Fruit fly (Drosophila melanogaster): ENCODE results near the gene Gr64b.

Gene Gr64b

DNA sequence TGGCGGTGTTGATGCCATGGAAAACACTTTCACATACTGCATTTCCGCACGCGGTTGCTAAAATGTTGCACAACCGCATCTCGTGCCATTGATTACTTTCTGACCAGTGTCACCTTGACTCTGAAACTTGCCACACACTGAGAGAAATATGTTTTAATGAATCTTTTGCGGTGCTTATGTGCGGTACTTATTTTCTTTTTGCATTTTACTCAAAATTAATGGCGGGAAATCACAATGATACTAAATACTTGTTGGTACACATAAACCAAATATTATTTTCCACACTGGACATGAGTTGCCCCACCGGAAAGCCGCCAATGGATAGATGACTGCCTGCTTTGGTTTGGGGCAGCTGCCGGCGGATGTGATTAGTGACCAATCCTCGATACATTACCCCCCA lies 28.4 kb downstream of the Gr64b start:
- peak; percentile 24; the same call in 1 of the 3 replicates for TF ChIP-seq CG4496 (GFP tag; IDR thresholded peaks at IDR 0.05)
- TF ChIP-seq Ets98B (GFP tag; IDR thresholded peaks at IDR 0.05): peak; percentile 35
- TF ChIP-seq CG9948 (tag; optimal IDR thresholded peaks at IDR 0.05): no peak
- TF ChIP-seq fd96Ca (GFP tag; IDR thresholded peaks at IDR 0.05): peak; percentile 52; the same call in 1 of the 3 replicates

DNA sequence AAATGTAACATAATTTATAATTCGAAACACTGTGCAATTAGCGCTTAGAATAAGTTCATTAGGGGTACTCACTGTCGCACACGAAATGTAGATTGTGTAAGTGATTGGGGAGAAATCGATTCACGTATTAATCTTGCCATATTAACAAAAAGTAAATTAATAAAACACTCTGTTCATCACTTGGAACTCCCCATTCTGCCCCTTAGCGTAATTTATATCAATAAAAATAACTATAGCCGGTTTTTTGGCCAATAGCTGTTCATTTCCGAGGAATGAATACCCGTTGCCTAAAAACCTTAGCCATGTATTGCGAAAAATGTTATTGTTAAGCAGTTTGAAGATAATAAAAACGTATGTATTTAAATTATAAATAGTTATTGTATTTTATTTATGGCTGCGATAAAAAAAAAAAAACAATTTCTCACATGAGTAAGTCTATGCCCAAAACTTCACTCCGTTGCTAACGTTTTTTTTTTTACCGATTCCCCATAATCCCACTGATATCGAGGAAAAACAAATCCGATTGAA lies 31.0 kb downstream of the Gr64b start, which contains the start of gene Ugt305A1:
Gene Ugt305A1, plus strand, starts transcription at position 478 of the 528 bp plus-strand sequence.
- TF ChIP-seq CG8159 (tag; optimal IDR thresholded peaks at IDR 0.05) (no peak), CG14655 (GFP tag; optimal IDR thresholded peaks at IDR 0.05) (no peak), CG34367 (tag; optimal IDR thresholded peaks at IDR 0.05) (no peak), CG8301 (tag; optimal IDR thresholded peaks at IDR 0.05) (no peak), fd96Ca (GFP tag; IDR thresholded peaks at IDR 0.05) (no peak), Snoo (tag; optimal IDR thresholded peaks at IDR 0.05) (no peak), CG10348 (GFP tag; IDR thresholded peaks at IDR 0.05) (no peak), CG17806 (tag; optimal IDR thresholded peaks at IDR 0.05) (no peak), CG15710 (tag; optimal IDR thresholded peaks at IDR 0.05) (no peak), Pif1A (GFP tag; optimal IDR thresholded peaks at IDR 0.05) (no peak), Pif1B (GFP tag; optimal IDR thresholded peaks at IDR 0.05) (no peak)

DNA sequence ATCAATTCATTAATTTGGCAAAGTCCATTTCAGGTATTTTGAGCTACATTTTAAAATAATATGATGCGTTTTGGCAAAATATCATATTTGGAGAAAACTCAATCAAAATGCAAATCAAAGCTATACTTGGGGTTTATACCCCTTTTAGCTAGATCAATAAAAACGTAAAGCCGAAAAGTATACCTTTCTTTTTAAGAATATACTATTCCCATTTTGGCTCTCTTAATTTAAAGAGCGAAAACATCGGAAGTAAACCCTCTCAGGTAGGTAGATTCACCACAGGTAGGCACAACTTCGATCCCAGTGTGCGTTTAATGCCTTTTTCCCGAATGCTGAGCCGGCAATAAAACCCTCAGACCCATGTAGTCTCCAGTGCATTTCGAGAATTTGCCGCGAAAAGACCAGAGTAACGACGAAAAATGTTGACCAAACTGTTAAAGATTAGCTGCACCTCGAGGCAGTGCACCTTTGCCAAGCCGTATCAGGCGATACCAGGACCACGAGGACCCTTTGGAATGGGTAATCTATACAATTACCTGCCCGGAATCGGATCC lies 33.6 kb downstream of the Gr64b start, which contains the start of gene dib:
Gene dib, plus strand, starts transcription at position 372 of the 554 bp plus-strand sequence.
- no peak for TF ChIP-seq gl (tag; optimal IDR thresholded peaks at IDR 0.05)
- TF ChIP-seq CG15710 (tag; optimal IDR thresholded peaks at IDR 0.05): no peak
- no peak for TF ChIP-seq CG8159 (tag; optimal IDR thresholded peaks at IDR 0.05)
- TF ChIP-seq CG17806 (tag; optimal IDR thresholded peaks at IDR 0.05): no peak
- TF ChIP-seq EcR (GFP tag; optimal IDR thresholded peaks at IDR 0.05): no peak
- TF ChIP-seq CG12605 (GFP tag; IDR thresholded peaks at IDR 0.05): no peak
- no peak for TF ChIP-seq CG4496 (GFP tag; IDR thresholded peaks at IDR 0.05)
- TF ChIP-seq CG8301 (tag; optimal IDR thresholded peaks at IDR 0.05): no peak

DNA sequence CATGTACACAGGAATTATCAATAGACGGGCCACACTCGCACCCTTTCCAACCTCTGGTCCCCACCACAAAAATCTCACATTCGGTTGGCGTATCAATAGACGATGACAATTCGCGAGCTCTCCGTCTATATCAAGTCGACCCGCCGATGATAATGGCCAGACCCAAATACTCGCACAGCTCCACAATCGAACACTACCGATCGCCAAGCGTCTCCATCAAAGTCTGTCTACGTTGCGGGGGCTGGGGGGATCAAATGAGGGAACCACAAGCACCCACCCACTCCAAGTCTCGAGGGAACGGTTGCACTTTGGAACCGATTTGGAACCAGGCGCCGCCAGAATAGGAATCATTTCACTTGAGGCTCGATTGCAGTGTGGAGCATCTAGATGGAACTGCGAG lies 40.0 kb downstream of the Gr64b start:
- TF ChIP-seq CG32121 (GFP tag; IDR thresholded peaks at IDR 0.05) (peak; percentile 64), Pif1A (GFP tag; optimal IDR thresholded peaks at IDR 0.05) (no peak), CG14655 (GFP tag; optimal IDR thresholded peaks at IDR 0.05) (no peak), CG4496 (GFP tag; IDR thresholded peaks at IDR 0.05) (peak; percentile 43; the same call in 1 of the 3 replicates), Ets98B (GFP tag; IDR thresholded peaks at IDR 0.05) (peak; percentile 42), CG12605 (GFP tag; IDR thresholded peaks at IDR 0.05) (peak; percentile 62), CG15710 (tag; optimal IDR thresholded peaks at IDR 0.05) (no peak), fd96Ca (GFP tag; IDR thresholded peaks at IDR 0.05) (peak; percentile 56; the same call in 2 of the 3 replicates)

DNA sequence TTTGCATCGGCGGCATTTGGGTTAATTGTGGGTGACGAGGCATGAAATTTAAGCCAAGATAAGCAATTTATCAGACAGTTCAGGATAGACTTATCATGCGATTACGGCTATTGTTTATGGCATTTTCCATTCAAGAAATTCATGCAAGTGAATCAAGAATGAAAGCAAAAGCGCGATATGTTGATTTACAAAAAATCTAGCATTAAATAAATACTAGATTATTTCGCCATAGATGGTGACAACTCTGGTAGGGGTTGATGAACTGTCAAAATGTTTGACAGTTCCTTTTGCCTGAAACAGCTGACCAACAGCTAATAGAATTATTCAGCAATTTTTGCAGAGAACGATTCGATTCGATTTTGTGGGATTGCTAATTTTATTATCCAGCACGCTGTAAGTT lies 40.7 kb downstream of the Gr64b start, which contains the start of gene CG32259:
Gene CG32259, plus strand, starts transcription at position 301 of the 400 bp plus-strand sequence.
- no peak for TF ChIP-seq Snoo (tag; optimal IDR thresholded peaks at IDR 0.05)
- no peak for TF ChIP-seq CG8159 (tag; optimal IDR thresholded peaks at IDR 0.05)
- TF ChIP-seq Pif1B (GFP tag; optimal IDR thresholded peaks at IDR 0.05): no peak

DNA sequence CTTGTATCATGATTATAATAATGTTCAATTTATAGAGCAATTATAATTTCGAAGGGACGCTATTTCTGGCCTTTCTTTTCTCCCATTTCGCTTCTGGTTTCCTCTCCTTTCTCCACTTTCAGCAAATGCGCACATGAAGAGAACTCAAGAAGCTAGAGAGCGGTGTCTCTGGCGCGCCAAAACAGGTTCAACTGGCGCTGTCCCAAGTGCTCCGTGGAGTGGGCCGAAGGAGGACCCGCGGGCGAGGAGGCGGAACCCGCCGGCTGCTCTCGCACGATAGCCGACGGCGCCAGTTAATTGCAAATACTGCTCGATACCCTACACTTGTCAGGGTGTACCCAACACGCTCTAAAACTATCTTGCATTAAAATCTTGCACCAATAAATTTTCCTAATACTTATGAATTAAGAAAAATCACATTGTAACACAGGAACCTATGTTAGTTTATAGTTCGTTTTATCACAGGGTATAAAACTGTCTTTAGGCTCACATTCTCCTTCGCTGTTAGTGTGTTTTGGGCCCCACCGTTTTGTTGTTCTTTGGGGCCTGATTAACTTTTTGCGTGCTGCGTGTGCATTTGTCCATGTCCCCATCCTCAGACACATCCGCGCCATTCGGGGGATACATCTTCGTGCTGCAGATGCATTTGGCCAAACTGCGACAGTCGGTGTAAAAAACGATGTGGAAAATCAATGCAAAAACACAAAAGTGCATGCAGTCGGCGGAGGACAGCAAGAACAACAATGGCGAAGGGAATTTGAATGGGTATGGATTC lies 42.0 kb downstream of the Gr64b start:
- TF ChIP-seq Pif1B (GFP tag; optimal IDR thresholded peaks at IDR 0.05) (peak; percentile 95), CG9948 (tag; optimal IDR thresholded peaks at IDR 0.05) (peak; percentile 98), fd96Ca (GFP tag; IDR thresholded peaks at IDR 0.05) (peak; percentile 99), rn (GFP tag; IDR thresholded peaks at IDR 0.05) (peak; percentile 96), Pif1A (GFP tag; optimal IDR thresholded peaks at IDR 0.05) (peak; percentile 97), CG12605 (GFP tag; IDR thresholded peaks at IDR 0.05) (peak; percentile 98), CG32121 (GFP tag; IDR thresholded peaks at IDR 0.05) (peak; percentile 99), gl (tag; optimal IDR thresholded peaks at IDR 0.05) (peak; percentile 94), EcR (GFP tag; optimal IDR thresholded peaks at IDR 0.05) (peak; percentile 54), CG8301 (tag; optimal IDR thresholded peaks at IDR 0.05) (peak; percentile 99), CG13204 (GFP tag; optimal IDR thresholded peaks at IDR 0.05) (peak; percentile 96), CG14655 (GFP tag; optimal IDR thresholded peaks at IDR 0.05) (peak; percentile 98), Ets98B (GFP tag; IDR thresholded peaks at IDR 0.05) (peak; percentile 99), D1 (tag; optimal IDR thresholded peaks at IDR 0.05) (peak; percentile 70), CG15710 (tag; optimal IDR thresholded peaks at IDR 0.05) (peak; percentile 98), CG10348 (GFP tag; IDR thresholded peaks at IDR 0.05) (peak; percentile 95), CG34367 (tag; optimal IDR thresholded peaks at IDR 0.05) (peak; percentile 97), CG4496 (GFP tag; IDR thresholded peaks at IDR 0.05) (peak; percentile 99), Snoo (tag; optimal IDR thresholded peaks at IDR 0.05) (peak; percentile 91), CG17806 (tag; optimal IDR thresholded peaks at IDR 0.05) (peak; percentile 98), CG8159 (tag; optimal IDR thresholded peaks at IDR 0.05) (peak; percentile 96)

Data from whole organism, pupa.